Fruit fly (Drosophila melanogaster) whole organism, embryonic: ENCODE results near the gene MED15.

Experiments used
- B-H2 ChIP-seq: fragments of 200-800 bp; sonication (Bioruptor generic); optimal IDR thresholded peaks from 2 replicates; lab custom pipeline; 2018; ENCODE audit warnings: missing biosample characterization, mild to moderate bottlenecking, missing genetic modification characterization
- CG11504 ChIP-seq: fragments of 200-800 bp; sonication (Bioruptor generic); optimal IDR thresholded peaks from 3 replicates; lab custom pipeline; 2019; ENCODE audit warnings: missing biosample characterization, mild to moderate bottlenecking, missing genetic modification characterization, moderate library complexity
- CG12155 ChIP-seq: fragments of 200-800 bp; sonication (Bioruptor generic); optimal IDR thresholded peaks from 3 replicates; lab custom pipeline; 2016; ENCODE audit warnings: missing biosample characterization, missing genetic modification characterization
- CG14441 ChIP-seq: fragments of 200-800 bp; sonication (Bioruptor generic); IDR thresholded peaks from 2 replicates; pipeline ENCODE4 v1.3.6; 2022; ENCODE audit warnings: missing biosample characterization, missing genetic modification characterization
- CG1529 ChIP-seq: fragments of 200-800 bp; sonication (Bioruptor generic); optimal IDR thresholded peaks from 3 replicates; lab custom pipeline; 2018; ENCODE audit warnings: missing biosample characterization, missing genetic modification characterization
- CG16863 ChIP-seq: fragments of 200-800 bp; sonication (Bioruptor generic); optimal IDR thresholded peaks from 3 replicates; lab custom pipeline; 2016; ENCODE audit warnings: missing biosample characterization, missing genetic modification characterization
- CG17359 ChIP-seq: fragments of 200-800 bp; sonication (Bioruptor generic); optimal IDR thresholded peaks from 3 replicates; lab custom pipeline; 2018; ENCODE audit warnings: missing biosample characterization, mild to moderate bottlenecking, missing genetic modification characterization, moderate library complexity
- CG17802 ChIP-seq: fragments of 200-800 bp; sonication (Bioruptor generic); optimal IDR thresholded peaks from 2 replicates; lab custom pipeline; 2018; ENCODE audit warnings: missing biosample characterization, mild to moderate bottlenecking, missing genetic modification characterization, moderate library complexity
- CG2875 ChIP-seq: fragments of 200-800 bp; sonication (Bioruptor generic); optimal IDR thresholded peaks from 2 replicates; lab custom pipeline; 2017; ENCODE audit warnings: missing biosample characterization, mild to moderate bottlenecking, missing genetic modification characterization, missing genetic modification reagents
- CG33213 ChIP-seq: fragments of 200-800 bp; sonication (Bioruptor generic); optimal IDR thresholded peaks from 3 replicates; lab custom pipeline; 2016; ENCODE audit warnings: missing biosample characterization, missing genetic modification characterization
- CG3726 ChIP-seq: fragments of 200-800 bp; sonication (Bioruptor generic); IDR thresholded peaks from 3 replicates; pipeline ENCODE4, ENCODE4 v1.3.6; 2022; ENCODE audit warnings: missing biosample characterization, missing genetic modification characterization
- CG42726 ChIP-seq: fragments of 200-800 bp; sonication (Bioruptor generic); IDR thresholded peaks from 2 replicates; pipeline ENCODE4 v1.3.6; 2022; ENCODE audit warnings: missing biosample characterization, missing genetic modification characterization; ENCODE audit not compliant: partially characterized antibody
- CG4820 ChIP-seq: fragments of 200-800 bp; sonication (Bioruptor generic); optimal IDR thresholded peaks from 3 replicates; lab custom pipeline; 2016; ENCODE audit warnings: missing biosample characterization, missing genetic modification characterization
- CG6654 ChIP-seq: fragments of 200-800 bp; sonication (Bioruptor generic); optimal IDR thresholded peaks from 2 replicates; lab custom pipeline; 2017; ENCODE audit warnings: missing biosample characterization, mild to moderate bottlenecking, missing genetic modification characterization
- CG6791 ChIP-seq: fragments of 200-800 bp; sonication (Bioruptor generic); IDR thresholded peaks from 3 replicates; pipeline ENCODE4 v1.3.6; 2022; ENCODE audit warnings: missing biosample characterization, missing genetic modification characterization; ENCODE audit not compliant: partially characterized antibody
- D ChIP-seq, 2 experiments: fragments of 200-800 bp in 1 of 2; fragments of >200 bp in 1 of 2; sonication (Bioruptor generic) in 1 of 2; optimal IDR thresholded peaks; 2 replicates in 1 of 2; 3 replicates in 1 of 2; lab custom pipeline; 2017; ENCODE audit warnings: mild to moderate bottlenecking in 1 of 2, missing biosample characterization in 1 of 2, missing genetic modification characterization in 1 of 2, missing genetic modification reagents in 1 of 2
- Dll ChIP-seq: fragments of 200-800 bp; sonication (Bioruptor generic); IDR thresholded peaks from 4 replicates; pipeline ENCODE4 v1.3.6; 2022; ENCODE audit warnings: missing biosample characterization, missing genetic modification characterization; ENCODE audit not compliant: partially characterized antibody
- E2f1 ChIP-seq: fragments of 200-800 bp; sonication (Bioruptor generic); IDR thresholded peaks from 2 replicates; pipeline ENCODE4 v1.3.6; 2022; ENCODE audit warnings: missing biosample characterization, missing genetic modification characterization
- Eip74EF ChIP-seq, 2 experiments: fragments of 200-800 bp in 1 of 2; fragments of >200 bp in 1 of 2; sonication (Bioruptor generic) in 1 of 2; optimal IDR thresholded peaks; 2 replicates each; lab custom pipeline; 2017 to 2019; ENCODE audit warnings: missing biosample characterization in 2 of 2, missing genetic modification characterization in 2 of 2, mild to moderate bottlenecking in 1 of 2, moderate library complexity in 1 of 2
- Gug ChIP-seq: fragments of 200-800 bp; sonication (Bioruptor generic); IDR thresholded peaks from 4 replicates; pipeline ENCODE4 v1.3.6; 2022; ENCODE audit warnings: missing biosample characterization, missing genetic modification characterization
- HLHmδ ChIP-seq: fragments of 200-800 bp; sonication (Bioruptor generic); optimal IDR thresholded peaks from 2 replicates; lab custom pipeline; 2018; ENCODE audit warnings: missing biosample characterization, mild to moderate bottlenecking, missing genetic modification characterization, moderate library complexity
- Hr78 ChIP-seq, 2 experiments: fragments of 200-800 bp in 1 of 2; fragments of >200 bp in 1 of 2; sonication (Bioruptor generic) in 1 of 2; optimal IDR thresholded peaks; 2 replicates each; lab custom pipeline; 2017 to 2019; ENCODE audit warnings: missing biosample characterization in 2 of 2, missing genetic modification characterization in 2 of 2, mild to moderate bottlenecking in 1 of 2, moderate library complexity in 1 of 2
- MTF-1 ChIP-seq: fragments of 200-800 bp; sonication (Bioruptor generic); optimal IDR thresholded peaks from 2 replicates; lab custom pipeline; 2018; ENCODE audit warnings: missing biosample characterization, mild to moderate bottlenecking, missing genetic modification characterization, borderline replicate concordance
- Oaz ChIP-seq: fragments of 200-800 bp; sonication (Bioruptor generic); IDR thresholded peaks from 2 replicates; pipeline ENCODE4 v1.3.6; 2022; ENCODE audit warnings: missing biosample characterization, missing genetic modification characterization
- Spps ChIP-seq: fragments of 200-800 bp; sonication (Bioruptor generic); optimal IDR thresholded peaks from 2 replicates; lab custom pipeline; 2018; ENCODE audit warnings: missing biosample characterization, mild to moderate bottlenecking, missing genetic modification characterization
- ab ChIP-seq: fragments of 200-800 bp; sonication (Bioruptor generic); optimal IDR thresholded peaks from 2 replicates; lab custom pipeline; 2016; ENCODE audit warnings: missing biosample characterization, missing genetic modification characterization
- ap ChIP-seq: fragments of 200-800 bp; sonication (Bioruptor generic); IDR thresholded peaks from 2 replicates; pipeline ENCODE4 v1.3.6; 2022; ENCODE audit warnings: missing biosample characterization, missing genetic modification characterization
- cas ChIP-seq: fragments of 200-800 bp; sonication (Bioruptor generic); IDR thresholded peaks from 2 replicates; pipeline ENCODE4 v1.3.6; 2022; ENCODE audit warnings: missing biosample characterization, missing genetic modification characterization
- chinmo ChIP-seq: fragments of 200-800 bp; sonication (Bioruptor generic); IDR thresholded peaks from 4 replicates; pipeline ENCODE4 v1.3.6; 2022; ENCODE audit warnings: missing biosample characterization, missing genetic modification characterization; ENCODE audit not compliant: partially characterized antibody
- dmrt99B ChIP-seq: fragments of 200-800 bp; sonication (Bioruptor generic); optimal IDR thresholded peaks from 2 replicates; lab custom pipeline; 2018; ENCODE audit warnings: missing biosample characterization, mild to moderate bottlenecking, missing genetic modification characterization, moderate library complexity
- dysf ChIP-seq: fragments of 200-800 bp; sonication (Bioruptor generic); IDR thresholded peaks from 3 replicates; pipeline ENCODE4 v1.3.6; 2022; ENCODE audit warnings: missing biosample characterization, missing genetic modification characterization
- eyg ChIP-seq: fragments of 200-800 bp; sonication (Bioruptor generic); optimal IDR thresholded peaks from 3 replicates; lab custom pipeline; 2016; ENCODE audit warnings: missing biosample characterization, missing genetic modification characterization
- fd96Cb ChIP-seq: fragments of 200-800 bp; sonication (Bioruptor generic); optimal IDR thresholded peaks from 2 replicates; lab custom pipeline; 2018; ENCODE audit warnings: missing biosample characterization, mild to moderate bottlenecking, missing genetic modification characterization, moderate library complexity
- fru ChIP-seq: fragments of >200 bp; optimal IDR thresholded peaks from 2 replicates; lab custom pipeline; 2017
- gem ChIP-seq: fragments of 200-800 bp; sonication (Bioruptor generic); optimal IDR thresholded peaks from 2 replicates; lab custom pipeline; 2019; ENCODE audit warnings: missing biosample characterization, mild to moderate bottlenecking, missing genetic modification characterization, moderate library complexity
- hb ChIP-seq: fragments of 200-800 bp; sonication (Bioruptor generic); IDR thresholded peaks from 3 replicates; pipeline ENCODE4 v1.3.6; 2022; ENCODE audit warnings: missing biosample characterization, missing genetic modification characterization; ENCODE audit not compliant: partially characterized antibody
- hth ChIP-seq: fragments of >200 bp; optimal IDR thresholded peaks from 2 replicates; lab custom pipeline; 2017; ENCODE audit warnings: inconsistent platforms
- ind ChIP-seq: fragments of 200-800 bp; sonication (Bioruptor generic); optimal IDR thresholded peaks from 3 replicates; lab custom pipeline; 2016; ENCODE audit warnings: missing biosample characterization, missing genetic modification characterization
- mirr ChIP-seq: fragments of 200-800 bp; sonication (Bioruptor generic); optimal IDR thresholded peaks from 3 replicates; lab custom pipeline; 2018; ENCODE audit warnings: missing biosample characterization, mild to moderate bottlenecking, missing genetic modification characterization
- pnt ChIP-seq: fragments of 200-800 bp; sonication (Bioruptor generic); optimal IDR thresholded peaks from 3 replicates; lab custom pipeline; 2016; ENCODE audit warnings: missing biosample characterization, missing genetic modification characterization
- repo ChIP-seq: fragments of 200-800 bp; sonication (Bioruptor generic); optimal IDR thresholded peaks from 2 replicates; lab custom pipeline; 2016; ENCODE audit warnings: missing biosample characterization, missing genetic modification characterization
- salm ChIP-seq: fragments of 200-800 bp; sonication (Bioruptor generic); optimal IDR thresholded peaks from 2 replicates; lab custom pipeline; 2018; ENCODE audit warnings: missing biosample characterization, mild to moderate bottlenecking, missing genetic modification characterization
- sd ChIP-seq: fragments of 200-800 bp; sonication (Bioruptor generic); optimal IDR thresholded peaks from 3 replicates; lab custom pipeline; 2018; ENCODE audit warnings: missing biosample characterization, mild to moderate bottlenecking, missing genetic modification characterization, moderate library complexity
- sisA ChIP-seq: fragments of 200-800 bp; sonication (Bioruptor generic); IDR thresholded peaks from 2 replicates; pipeline ENCODE4 v1.3.6; 2022; ENCODE audit warnings: missing biosample characterization, missing genetic modification characterization
- tap ChIP-seq: fragments of 200-800 bp; optimal IDR thresholded peaks from 3 replicates; lab custom pipeline; 2019; ENCODE audit warnings: missing biosample characterization, mild to moderate bottlenecking, missing genetic modification characterization, moderate library complexity
- tin ChIP-seq: fragments of 200-800 bp; sonication (Bioruptor generic); optimal IDR thresholded peaks from 3 replicates; lab custom pipeline; 2016; ENCODE audit warnings: missing biosample characterization, missing genetic modification characterization
- ttk ChIP-seq: fragments of 200-800 bp; sonication (Bioruptor generic); IDR thresholded peaks from 2 replicates; pipeline ENCODE4 v2.1.2; 2022; ENCODE audit warnings: missing biosample characterization, missing genetic modification characterization
- vvl ChIP-seq: fragments of 200-800 bp; sonication (Bioruptor generic); IDR thresholded peaks from 2 replicates; pipeline ENCODE4 v1.3.6; 2022; ENCODE audit warnings: missing biosample characterization, missing genetic modification characterization
- z ChIP-seq: fragments of 200-800 bp; sonication (Bioruptor generic); IDR thresholded peaks from 3 replicates; pipeline ENCODE4 v1.3.6; 2022; ENCODE audit warnings: missing biosample characterization, missing genetic modification characterization

The MED15 gene

dm6 chr2L:428380-428989 is 44.3 kb upstream of the MED15 start:
- TF ChIP-seq ttk (GFP tag; lab: Robert Waterston, UW) (0 out of 2 replicates have a peak, but pooled peaks have one; percentile 23), MTF-1 (GFP tag; lab: Kevin White, UChicago) (no peak), CG4820 (GFP tag; lab: Kevin White, UChicago) (no peak), ap (GFP tag; lab: Robert Waterston, UW) (no peak), sisA (GFP tag; lab: Robert Waterston, UW) (no peak), CG2875 (GFP tag; lab: Kevin White, UChicago) (no peak), CG16863 (GFP tag; lab: Kevin White, UChicago) (no peak), E2f1 (no peak), CG14441 (no peak), CG17802 (no peak), Hr78 (GFP tag; optimal IDR thresholded peaks at IDR 0.05; lab: Kevin White, UChicago) (peak in 1 of 2 experiments; percentile 81), sd (tag; lab: Kevin White, UChicago) (peak; percentile 90), gem (tag; lab: Kevin White, UChicago) (no peak), CG6654 (GFP tag; lab: Kevin White, UChicago) (no peak), hth (lab: Kevin White, UChicago) (no peak), HLHmδ (no peak), ab (GFP tag; lab: Kevin White, UChicago) (no peak), CG42726 (GFP tag; lab: Robert Waterston, UW) (no peak), z (no peak), CG1529 (GFP tag; lab: Kevin White, UChicago) (no peak), Spps (tag; lab: Kevin White, UChicago) (no peak), Oaz (GFP tag; lab: Robert Waterston, UW) (no peak), Eip74EF (GFP tag; optimal IDR thresholded peaks at IDR 0.05; lab: Kevin White, UChicago) (no peak), Dll (no peak), chinmo (GFP tag; lab: Robert Waterston, UW) (0 out of 4 replicates have a peak, but pooled peaks have one; percentile 18), tap (tag; lab: Kevin White, UChicago) (no peak), CG6791 (GFP tag; lab: Robert Waterston, UW) (no peak), CG12155 (GFP tag; lab: Kevin White, UChicago) (no peak), mirr (no peak), tin (GFP tag; lab: Kevin White, UChicago) (no peak), B-H2 (no peak), dmrt99B (tag; lab: Kevin White, UChicago) (no peak), hb (GFP tag; lab: Robert Waterston, UW) (no peak)

- no peak for TF ChIP-seq repo (GFP tag; lab: Kevin White, UChicago)
- peak; percentile 40 for TF ChIP-seq CG11504 (tag; lab: Kevin White, UChicago)
- peak; percentile 65 for TF ChIP-seq vvl (GFP tag; lab: Robert Waterston, UW)
- peak; percentile 13 for TF ChIP-seq CG33213
- no peak for TF ChIP-seq CG3726
- peak; percentile 59; the same call in 2 of the 3 replicates for TF ChIP-seq dysf (GFP tag; lab: Robert Waterston, UW)
- no peak for TF ChIP-seq fru (lab: Kevin White, UChicago)
- TF ChIP-seq gem (tag; lab: Kevin White, UChicago): peak; percentile 67
- peak; percentile 61 for TF ChIP-seq Gug
- peak; percentile 59 for TF ChIP-seq ind (GFP tag; lab: Kevin White, UChicago)
- TF ChIP-seq CG17359 (tag; lab: Kevin White, UChicago): peak; percentile 7
- TF ChIP-seq fd96Cb (tag; lab: Kevin White, UChicago): peak; percentile 62
- peak; percentile 48 for TF ChIP-seq pnt
- no peak for TF ChIP-seq cas (GFP tag; lab: Robert Waterston, UW)
- no peak for TF ChIP-seq salm (tag; lab: Kevin White, UChicago)
- no peak for TF ChIP-seq D (optimal IDR thresholded peaks at IDR 0.05; lab: Kevin White, UChicago)
- TF ChIP-seq D (GFP tag; optimal IDR thresholded peaks at IDR 0.05; lab: Kevin White, UChicago): peak; percentile 12
- peak; percentile 39 for TF ChIP-seq eyg
Observed at dm6 chr2L:429680-430484, 42.9 kb upstream of the MED15 start.
